Worm (Caenorhabditis elegans): ENCODE data around the gene viro-2.

The viro-2 gene

DNA sequence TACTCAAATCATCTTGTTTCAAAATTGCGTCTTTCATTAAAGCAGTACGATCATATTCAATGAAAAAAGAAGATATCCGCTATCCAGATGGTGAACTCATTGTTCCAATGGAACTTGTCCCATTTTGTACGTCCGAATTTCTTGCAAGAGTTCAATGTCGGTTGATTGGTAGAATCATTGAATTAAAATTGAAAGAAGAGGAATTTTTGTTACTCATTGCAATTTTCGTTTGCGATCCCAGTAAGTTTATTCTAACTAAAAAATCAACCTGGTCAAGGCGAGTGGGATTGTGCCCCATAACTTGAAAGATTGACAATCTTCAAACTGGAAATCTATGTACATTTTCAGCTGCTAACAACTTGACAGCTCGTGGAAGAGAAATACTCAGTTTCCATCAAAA is 32.2 kb upstream of the viro-2 start:
- TF ChIP-seq flt-1 (GFP tag; IDR thresholded peaks at IDR 0.05): no peak
- no peak for TF ChIP-seq ztf-23 (GFP tag; IDR thresholded peaks at IDR 0.05)
- TF ChIP-seq ref-1 (GFP tag; conservative IDR thresholded peaks at IDR 0.05): no peak
- no peak for TF ChIP-seq T22C8.4 (GFP tag; IDR thresholded peaks at IDR 0.05)
- TF ChIP-seq cog-1 (tag; optimal IDR thresholded peaks at IDR 0.05): no peak
- no peak for TF ChIP-seq tab-1 (GFP tag; IDR thresholded peaks at IDR 0.05)
- no peak for TF ChIP-seq med-1 (GFP tag; optimal IDR thresholded peaks at IDR 0.05; ENCODE audit: insufficient read depth)
- no peak for TF ChIP-seq klf-2 (GFP tag; conservative IDR thresholded peaks at IDR 0.05)
- no peak for TF ChIP-seq ztf-29 (GFP tag; IDR thresholded peaks at IDR 0.05)

- no peak for TF ChIP-seq cog-1 (tag; optimal IDR thresholded peaks at IDR 0.05)
- TF ChIP-seq tab-1 (GFP tag; IDR thresholded peaks at IDR 0.05): no peak
- TF ChIP-seq ztf-29 (GFP tag; IDR thresholded peaks at IDR 0.05): no peak
- no peak for TF ChIP-seq flt-1 (GFP tag; IDR thresholded peaks at IDR 0.05)
- no peak for TF ChIP-seq med-1 (GFP tag; optimal IDR thresholded peaks at IDR 0.05; ENCODE audit: insufficient read depth)
- no peak for TF ChIP-seq T22C8.4 (GFP tag; IDR thresholded peaks at IDR 0.05)
- no peak for TF ChIP-seq ztf-23 (GFP tag; IDR thresholded peaks at IDR 0.05)
- TF ChIP-seq ref-1 (GFP tag; conservative IDR thresholded peaks at IDR 0.05): no peak
- no peak for TF ChIP-seq klf-2 (GFP tag; conservative IDR thresholded peaks at IDR 0.05)
These were observed 28.7 kb upstream of the viro-2 start, which contains the start of gene ZK418.11 for ce11 chrIII:7100001-7100400. TSS of gene ZK418.11 (plus strand) at chrIII:7100289.

DNA sequence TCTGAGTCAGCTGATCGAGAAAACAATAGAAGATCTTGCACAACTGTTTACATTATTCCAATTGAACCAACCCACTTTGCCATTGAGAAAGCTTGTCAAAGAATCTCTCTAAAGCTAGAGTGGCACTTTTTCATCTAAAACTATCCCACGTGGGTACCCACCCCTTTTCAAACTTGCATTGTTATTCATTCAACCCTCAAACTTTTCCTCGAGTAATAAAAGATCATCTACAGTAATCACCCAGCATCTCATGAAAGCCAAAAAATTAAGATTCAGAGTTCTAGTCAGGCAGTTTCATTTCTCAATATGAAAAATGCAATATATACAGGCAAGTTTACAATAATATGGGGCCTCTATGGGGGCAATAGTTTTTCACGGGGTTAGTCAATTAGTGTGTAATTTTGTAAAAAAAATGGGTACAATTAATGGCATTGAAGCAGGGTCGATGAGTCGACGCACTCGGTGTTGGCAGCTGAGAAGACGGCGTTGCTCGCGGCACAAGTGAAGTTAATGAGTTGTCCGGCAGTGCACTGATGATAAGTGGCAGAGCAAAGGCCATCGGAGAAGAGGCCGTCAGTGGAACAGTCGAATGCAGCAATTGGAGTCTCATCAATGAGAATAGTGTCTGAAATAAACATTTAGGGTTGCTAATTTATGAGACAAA is 26.8 kb upstream of the viro-2 start:
- no peak for TF ChIP-seq cog-1 (tag; optimal IDR thresholded peaks at IDR 0.05)
- TF ChIP-seq klf-2 (GFP tag; conservative IDR thresholded peaks at IDR 0.05): no peak
- no peak for TF ChIP-seq ref-1 (GFP tag; conservative IDR thresholded peaks at IDR 0.05)
- no peak for TF ChIP-seq med-1 (GFP tag; optimal IDR thresholded peaks at IDR 0.05; ENCODE audit: insufficient read depth)
- no peak for TF ChIP-seq flt-1 (GFP tag; IDR thresholded peaks at IDR 0.05)
- no peak for TF ChIP-seq ztf-29 (GFP tag; IDR thresholded peaks at IDR 0.05)
- no peak for TF ChIP-seq ztf-23 (GFP tag; IDR thresholded peaks at IDR 0.05)
- TF ChIP-seq tab-1 (GFP tag; IDR thresholded peaks at IDR 0.05): no peak
- TF ChIP-seq T22C8.4 (GFP tag; IDR thresholded peaks at IDR 0.05): no peak

DNA sequence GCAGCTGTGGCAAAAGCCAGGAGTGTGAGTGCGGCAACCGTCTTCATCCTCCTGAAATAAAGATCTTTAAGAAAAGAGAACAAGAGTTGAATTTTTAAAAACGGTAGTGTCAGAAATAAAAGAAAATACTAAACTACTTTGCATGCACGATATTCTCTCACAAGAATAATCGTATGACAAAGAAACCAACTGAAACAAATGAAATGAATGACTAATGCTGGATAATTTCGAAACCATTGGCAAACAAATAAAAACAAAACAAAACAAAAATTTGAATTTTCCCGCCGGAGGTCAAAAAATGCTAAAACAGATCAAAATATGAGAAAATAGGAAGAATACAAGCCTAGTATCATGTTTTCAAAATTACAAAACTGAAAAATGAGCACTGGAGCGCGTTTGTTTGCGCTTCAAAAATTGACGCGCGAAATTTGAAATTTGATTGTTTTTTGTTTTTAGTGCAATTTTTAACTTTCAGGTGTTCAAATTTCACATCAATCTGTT is 24.7 kb upstream of the viro-2 start, which contains the start of gene cpg-2:
Gene cpg-2, minus strand, starts transcription at position 51 of the 501 bp plus-strand sequence.
- no peak for TF ChIP-seq tab-1 (GFP tag; IDR thresholded peaks at IDR 0.05)
- no peak for TF ChIP-seq ztf-23 (GFP tag; IDR thresholded peaks at IDR 0.05)
- no peak for TF ChIP-seq klf-2 (GFP tag; conservative IDR thresholded peaks at IDR 0.05)
- TF ChIP-seq T22C8.4 (GFP tag; IDR thresholded peaks at IDR 0.05): no peak
- no peak for TF ChIP-seq med-1 (GFP tag; optimal IDR thresholded peaks at IDR 0.05; ENCODE audit: insufficient read depth)
- no peak for TF ChIP-seq ztf-29 (GFP tag; IDR thresholded peaks at IDR 0.05)
- TF ChIP-seq ref-1 (GFP tag; conservative IDR thresholded peaks at IDR 0.05): no peak
- TF ChIP-seq flt-1 (GFP tag; IDR thresholded peaks at IDR 0.05): no peak
- no peak for TF ChIP-seq cog-1 (tag; optimal IDR thresholded peaks at IDR 0.05)

DNA sequence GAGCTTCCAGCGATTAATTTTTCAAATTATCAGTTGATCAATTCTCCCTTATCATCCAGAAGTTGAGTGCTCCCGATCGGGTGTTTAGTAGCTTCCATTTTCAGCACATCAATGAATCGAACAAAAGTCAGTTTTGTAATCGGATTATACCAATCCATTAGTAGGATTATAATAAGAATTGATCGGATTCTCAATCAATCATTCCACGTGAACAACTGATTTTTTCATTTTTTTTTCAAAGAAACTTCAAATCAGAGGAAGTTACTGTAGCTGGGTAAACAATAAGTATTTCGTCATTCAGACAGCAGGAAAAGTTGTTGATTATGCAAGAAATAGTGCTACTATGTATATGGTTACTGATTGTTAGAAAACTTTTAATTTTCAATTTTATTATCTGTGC is 21.8 kb upstream of the viro-2 start:
- TF ChIP-seq med-1 (GFP tag; optimal IDR thresholded peaks at IDR 0.05; ENCODE audit: insufficient read depth) (no peak), ztf-29 (GFP tag; IDR thresholded peaks at IDR 0.05) (no peak), cog-1 (tag; optimal IDR thresholded peaks at IDR 0.05) (no peak), flt-1 (GFP tag; IDR thresholded peaks at IDR 0.05) (no peak), T22C8.4 (GFP tag; IDR thresholded peaks at IDR 0.05) (no peak), ref-1 (GFP tag; conservative IDR thresholded peaks at IDR 0.05) (no peak), ztf-23 (GFP tag; IDR thresholded peaks at IDR 0.05) (no peak), tab-1 (GFP tag; IDR thresholded peaks at IDR 0.05) (no peak)

DNA sequence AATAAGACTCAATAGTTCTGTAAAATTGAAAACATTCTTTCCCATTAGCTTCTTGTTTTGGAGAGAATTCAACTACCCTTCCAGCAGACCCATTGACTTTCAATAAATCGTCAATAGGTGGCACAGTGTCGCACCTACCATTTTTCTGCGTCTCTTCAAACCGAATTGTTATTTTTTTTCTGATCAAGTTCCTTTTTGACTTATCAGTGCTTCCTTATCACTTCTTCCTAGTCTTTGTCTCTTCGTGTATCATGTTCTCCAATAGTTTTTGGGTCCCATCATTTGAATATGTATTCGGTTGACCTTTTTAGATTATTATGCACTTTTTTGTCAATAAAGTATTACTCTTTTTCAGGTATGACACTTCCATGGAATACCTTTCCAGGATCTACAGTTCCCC is 20.7 kb upstream of the viro-2 start, which contains the start of gene odd-1:
Gene odd-1, plus strand, starts transcription at position 349 of the 400 bp plus-strand sequence.
- no peak for TF ChIP-seq T22C8.4 (GFP tag; IDR thresholded peaks at IDR 0.05)
- TF ChIP-seq ztf-29 (GFP tag; IDR thresholded peaks at IDR 0.05): no peak
- TF ChIP-seq med-1 (GFP tag; optimal IDR thresholded peaks at IDR 0.05; ENCODE audit: insufficient read depth): no peak
- no peak for TF ChIP-seq klf-2 (GFP tag; conservative IDR thresholded peaks at IDR 0.05)
- TF ChIP-seq ref-1 (GFP tag; conservative IDR thresholded peaks at IDR 0.05): no peak
- TF ChIP-seq ztf-23 (GFP tag; IDR thresholded peaks at IDR 0.05): no peak
- no peak for TF ChIP-seq cog-1 (tag; optimal IDR thresholded peaks at IDR 0.05)
- no peak for TF ChIP-seq flt-1 (GFP tag; IDR thresholded peaks at IDR 0.05)
- no peak for TF ChIP-seq tab-1 (GFP tag; IDR thresholded peaks at IDR 0.05)

ce11 chrIII:7111793-7112192 is 16.9 kb upstream of the viro-2 start, which contains the start of gene B0280.7:
TSS of gene B0280.7 (minus strand) at chrIII:7111893.
- no peak for TF ChIP-seq T22C8.4 (GFP tag; IDR thresholded peaks at IDR 0.05)
- no peak for TF ChIP-seq klf-2 (GFP tag; conservative IDR thresholded peaks at IDR 0.05)
- no peak for TF ChIP-seq ztf-29 (GFP tag; IDR thresholded peaks at IDR 0.05)
- TF ChIP-seq tab-1 (GFP tag; IDR thresholded peaks at IDR 0.05): no peak
- TF ChIP-seq flt-1 (GFP tag; IDR thresholded peaks at IDR 0.05): no peak
- TF ChIP-seq ztf-23 (GFP tag; IDR thresholded peaks at IDR 0.05): no peak
- TF ChIP-seq med-1 (GFP tag; optimal IDR thresholded peaks at IDR 0.05; ENCODE audit: insufficient read depth): no peak
- no peak for TF ChIP-seq cog-1 (tag; optimal IDR thresholded peaks at IDR 0.05)
- TF ChIP-seq ref-1 (GFP tag; conservative IDR thresholded peaks at IDR 0.05): no peak

DNA sequence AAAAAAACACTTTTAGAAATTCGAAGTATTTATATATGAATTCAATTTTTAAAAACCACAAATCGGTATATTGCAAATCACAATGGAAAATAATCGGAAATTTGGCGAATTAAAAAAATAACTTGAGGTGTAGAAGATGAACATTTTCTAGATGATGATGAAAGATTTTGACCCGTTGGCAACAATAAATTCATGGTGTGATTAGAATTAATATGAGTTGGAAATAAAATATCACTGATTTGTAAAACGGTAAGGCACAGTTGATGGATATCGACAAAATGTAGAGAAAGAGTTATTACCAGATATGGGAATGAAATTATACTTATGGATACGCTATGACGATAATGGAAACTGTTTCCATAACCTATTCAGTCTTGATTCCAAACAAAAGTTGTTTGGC is 16.4 kb upstream of the viro-2 start:
- TF ChIP-seq ztf-23 (GFP tag; IDR thresholded peaks at IDR 0.05): no peak
- no peak for TF ChIP-seq ref-1 (GFP tag; conservative IDR thresholded peaks at IDR 0.05)
- TF ChIP-seq ztf-29 (GFP tag; IDR thresholded peaks at IDR 0.05): no peak
- TF ChIP-seq tab-1 (GFP tag; IDR thresholded peaks at IDR 0.05): no peak
- TF ChIP-seq flt-1 (GFP tag; IDR thresholded peaks at IDR 0.05): no peak
- no peak for TF ChIP-seq med-1 (GFP tag; optimal IDR thresholded peaks at IDR 0.05; ENCODE audit: insufficient read depth)
- no peak for TF ChIP-seq cog-1 (tag; optimal IDR thresholded peaks at IDR 0.05)
- TF ChIP-seq T22C8.4 (GFP tag; IDR thresholded peaks at IDR 0.05): no peak
- no peak for TF ChIP-seq klf-2 (GFP tag; conservative IDR thresholded peaks at IDR 0.05)

ce11 chrIII:7114952-7115488 is 13.7 kb upstream of the viro-2 start, which contains the start of gene nhr-10:
TSS of gene nhr-10 (minus strand) at chrIII:7115438.
- no peak for TF ChIP-seq ztf-29 (GFP tag; IDR thresholded peaks at IDR 0.05)
- TF ChIP-seq tab-1 (GFP tag; IDR thresholded peaks at IDR 0.05): no peak
- TF ChIP-seq med-1 (GFP tag; optimal IDR thresholded peaks at IDR 0.05; ENCODE audit: insufficient read depth): no peak
- no peak for TF ChIP-seq T22C8.4 (GFP tag; IDR thresholded peaks at IDR 0.05)
- no peak for TF ChIP-seq klf-2 (GFP tag; conservative IDR thresholded peaks at IDR 0.05)
